Worm (Caenorhabditis elegans): ENCODE results near the gene sru-37.

Gene sru-37

DNA sequence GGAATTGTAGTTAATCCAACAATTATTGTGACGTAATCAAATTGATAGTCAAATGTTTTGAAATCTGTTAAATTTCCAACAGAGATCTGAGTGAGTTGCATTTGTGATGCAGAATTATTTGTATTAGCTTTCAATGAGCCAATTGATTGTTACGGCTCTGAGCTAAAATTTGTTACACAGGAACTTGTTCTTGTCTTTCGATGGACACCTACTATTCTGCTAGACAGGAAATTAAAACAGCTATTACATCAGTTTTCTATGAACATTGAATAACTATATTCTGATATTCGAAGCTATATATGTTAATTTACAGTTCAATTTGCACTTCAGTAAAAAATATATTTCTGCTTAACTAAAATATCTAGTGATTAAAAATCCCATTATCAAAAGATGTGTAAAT is 28.6 kb downstream of the sru-37 start, which contains the start of gene sru-40:
Gene sru-40 (minus strand): TSS at position 101 of the 400 bp plus-strand sequence.
- TF ChIP-seq nhr-232 (tag; optimal IDR thresholded peaks at IDR 0.05) = no peak
- TF ChIP-seq ceh-24 (tag; optimal IDR thresholded peaks at IDR 0.05) = no peak
- TF ChIP-seq ahr-1 (tag; optimal IDR thresholded peaks at IDR 0.05) = no peak
- TF ChIP-seq rnt-1 (tag; optimal IDR thresholded peaks at IDR 0.05) = no peak
- TF ChIP-seq fkh-10 (GFP tag; optimal IDR thresholded peaks at IDR 0.05) = no peak
- TF ChIP-seq hlh-15 (tag; optimal IDR thresholded peaks at IDR 0.05) = no peak
- TF ChIP-seq sox-4 (tag; optimal IDR thresholded peaks at IDR 0.05) = no peak
- TF ChIP-seq pros-1 (tag; optimal IDR thresholded peaks at IDR 0.05) = no peak
- no peak for TF ChIP-seq che-1 (tag; optimal IDR thresholded peaks at IDR 0.05)
- no peak for TF ChIP-seq elt-4 (tag; optimal IDR thresholded peaks at IDR 0.05)
- no peak for TF ChIP-seq K09A11.1 (tag; optimal IDR thresholded peaks at IDR 0.05; ENCODE audit: insufficient read depth)
- TF ChIP-seq unc-3 (GFP tag; conservative IDR thresholded peaks at IDR 0.05) = no peak
- no peak for TF ChIP-seq unc-3 (tag; optimal IDR thresholded peaks at IDR 0.05)
- TF ChIP-seq lim-6 (tag; optimal IDR thresholded peaks at IDR 0.05) = no peak
- TF ChIP-seq ztf-16 (tag; optimal IDR thresholded peaks at IDR 0.05) = no peak
- no peak for TF ChIP-seq pha-2 (tag; optimal IDR thresholded peaks at IDR 0.05)
- no peak for TF ChIP-seq gmeb-2 (tag; optimal IDR thresholded peaks at IDR 0.05)
- no peak for TF ChIP-seq sdc-2 (tag; optimal IDR thresholded peaks at IDR 0.05)

DNA sequence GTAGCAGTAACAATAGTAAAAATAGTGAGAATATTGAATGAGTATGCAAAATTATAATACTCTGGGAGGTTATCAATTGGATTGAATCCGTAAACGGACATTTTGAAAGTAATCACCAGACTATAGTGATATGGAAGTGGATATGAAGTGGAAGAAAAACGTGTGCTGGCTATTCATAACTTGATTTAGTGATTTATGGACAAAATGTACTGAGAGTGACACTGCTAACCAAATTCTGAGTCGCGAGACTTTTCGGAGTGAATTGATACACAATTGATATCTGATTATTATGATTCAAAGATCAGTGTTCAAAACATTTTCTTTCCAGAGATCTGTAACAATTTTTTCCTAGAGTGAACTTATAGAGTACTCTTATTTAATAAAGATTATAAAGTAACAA is 30.7 kb downstream of the sru-37 start, which contains the start of gene sru-38:
Gene sru-38 (minus strand): TSS at position 101 of the 400 bp plus-strand sequence.
- TF ChIP-seq ceh-2 (tag; optimal IDR thresholded peaks at IDR 0.05) (no peak), F13H6.1 (tag; optimal IDR thresholded peaks at IDR 0.05) (no peak), ceh-19 (GFP tag; optimal IDR thresholded peaks at IDR 0.05) (no peak), pat-9 (tag; optimal IDR thresholded peaks at IDR 0.05) (no peak), K02D7.2 (tag; optimal IDR thresholded peaks at IDR 0.05) (no peak), nfya-1 (tag; optimal IDR thresholded peaks at IDR 0.05) (no peak), dmd-4 (tag; optimal IDR thresholded peaks at IDR 0.05; ENCODE audit: borderline replicate concordance) (no peak), Y22D7AL.16 (tag; optimal IDR thresholded peaks at IDR 0.05) (no peak), ceh-30 (tag; optimal IDR thresholded peaks at IDR 0.05) (no peak), C38D4.7 (GFP tag; optimal IDR thresholded peaks at IDR 0.05) (no peak), tbx-2 (tag; optimal IDR thresholded peaks at IDR 0.05) (no peak), pha-4 (tag; optimal IDR thresholded peaks at IDR 0.05) (no peak), hlh-8 (tag; optimal IDR thresholded peaks at IDR 0.05) (no peak), ceh-45 (GFP tag; IDR thresholded peaks at IDR 0.05) (no peak), elt-4 (tag; optimal IDR thresholded peaks at IDR 0.05) (no peak), K09A11.1 (tag; optimal IDR thresholded peaks at IDR 0.05; ENCODE audit: insufficient read depth) (no peak), ceh-18 (tag; optimal IDR thresholded peaks at IDR 0.05) (no peak), gmeb-2 (tag; optimal IDR thresholded peaks at IDR 0.05) (no peak), ets-4 (tag; optimal IDR thresholded peaks at IDR 0.05) (no peak)

DNA sequence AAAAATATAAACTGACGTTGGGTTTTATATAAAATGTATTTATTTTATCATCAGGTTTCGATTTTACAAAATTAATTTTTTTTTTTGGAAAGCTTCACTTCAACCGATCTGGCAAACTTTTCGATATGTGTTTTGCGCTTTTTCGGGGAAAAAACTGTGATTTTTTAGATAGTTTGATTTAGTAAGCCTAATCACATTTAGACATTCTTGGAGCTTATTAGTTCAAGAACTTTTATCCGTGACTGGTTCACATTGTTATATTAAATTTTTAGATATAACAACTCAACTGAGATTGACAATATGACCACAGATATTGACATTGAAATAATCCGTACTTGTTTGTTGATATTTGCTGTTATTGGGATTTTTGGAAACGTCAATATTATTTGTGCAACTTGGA is 32.4 kb downstream of the sru-37 start, which contains the start of gene srsx-21:
Gene srsx-21 (plus strand): TSS at position 301 of the 400 bp plus-strand sequence.
- TF ChIP-seq C38D4.7 (GFP tag; optimal IDR thresholded peaks at IDR 0.05) (no peak), hlh-15 (tag; optimal IDR thresholded peaks at IDR 0.05) (no peak), ceh-30 (tag; optimal IDR thresholded peaks at IDR 0.05) (no peak), K09A11.1 (tag; optimal IDR thresholded peaks at IDR 0.05; ENCODE audit: insufficient read depth) (no peak), K02D7.2 (tag; optimal IDR thresholded peaks at IDR 0.05) (no peak), fkh-6 (tag; optimal IDR thresholded peaks at IDR 0.05) (no peak), sdc-2 (tag; optimal IDR thresholded peaks at IDR 0.05) (no peak), pqm-1 (tag; optimal IDR thresholded peaks at IDR 0.05) (no peak), unc-42 (tag; optimal IDR thresholded peaks at IDR 0.05) (no peak), unc-55 (GFP tag; optimal IDR thresholded peaks at IDR 0.05) (no peak), fkh-10 (GFP tag; optimal IDR thresholded peaks at IDR 0.05) (no peak), tbx-2 (tag; optimal IDR thresholded peaks at IDR 0.05) (no peak), hlh-8 (tag; optimal IDR thresholded peaks at IDR 0.05) (no peak), dve-1 (tag; optimal IDR thresholded peaks at IDR 0.05) (no peak), Y22D7AL.16 (tag; optimal IDR thresholded peaks at IDR 0.05) (no peak), pros-1 (tag; optimal IDR thresholded peaks at IDR 0.05) (no peak), ceh-34 (tag; optimal IDR thresholded peaks at IDR 0.05) (no peak)
